Worm (Caenorhabditis elegans) whole organism, young adult: ENCODE measurements around the gene sel-7.
A peak's percentile ranks its signal among the peaks of the same experiment; 100 is the strongest.

ENCODE experiments used
- B0336.3 ChIP-seq: fragments of 200-800 bp; sonication (Bioruptor generic); IDR thresholded peaks from 2 replicates; pipeline ENCODE4 v1.3.6; 2022; ENCODE audit warnings: missing genetic modification characterization, missing compliant biosample characterization
- C06A6.2 ChIP-seq: fragments of 200-800 bp; sonication (Bioruptor generic); conservative IDR thresholded peaks from 2 replicates; pipeline ENCODE4 v1.3.6; 2022; ENCODE audit warnings: missing genetic modification characterization, missing compliant biosample characterization
- F10E7.11 ChIP-seq: sonication (generic microtip); optimal IDR thresholded peaks from 2 replicates; lab custom pipeline; 2017; ENCODE audit warnings: mild to moderate bottlenecking, missing genetic modification characterization, moderate library complexity, missing compliant biosample characterization
- ZK185.1 ChIP-seq: sonication (generic microtip); optimal IDR thresholded peaks from 2 replicates; lab custom pipeline; 2016; ENCODE audit warnings: mild to moderate bottlenecking, missing genetic modification characterization, missing compliant biosample characterization; ENCODE audit not compliant: poor library complexity, severe bottlenecking
- attf-5 ChIP-seq: fragments of 200-800 bp; sonication (Bioruptor generic); optimal IDR thresholded peaks from 2 replicates; lab custom pipeline; 2018; ENCODE audit warnings: mild to moderate bottlenecking, missing genetic modification characterization, missing compliant biosample characterization
- cebp-2 ChIP-seq: fragments of 200-800 bp; sonication (Bioruptor generic); IDR thresholded peaks from 2 replicates; pipeline ENCODE4 v1.3.6; 2022; ENCODE audit warnings: missing genetic modification characterization, missing compliant biosample characterization
- ceh-27 ChIP-seq: fragments of 200-800 bp; sonication (Bioruptor generic); optimal IDR thresholded peaks from 2 replicates; lab custom pipeline; 2018; ENCODE audit warnings: mild to moderate bottlenecking, missing genetic modification characterization, moderate library complexity, missing compliant biosample characterization
- ceh-58 ChIP-seq: fragments of 200-800 bp; sonication (Bioruptor generic); IDR thresholded peaks from 2 replicates; pipeline ENCODE4 v1.3.6; 2022; ENCODE audit warnings: missing genetic modification characterization, missing compliant biosample characterization
- ceh-79 ChIP-seq: sonication (generic microtip); optimal IDR thresholded peaks from 2 replicates; lab custom pipeline; 2017; ENCODE audit warnings: mild to moderate bottlenecking, missing genetic modification characterization, missing compliant biosample characterization
- dpff-1 ChIP-seq: sonication (generic microtip); optimal IDR thresholded peaks from 2 replicates; lab custom pipeline; 2017; ENCODE audit warnings: mild to moderate bottlenecking, missing genetic modification characterization, missing compliant biosample characterization
- efl-1 ChIP-seq: fragments of 150-350 bp; optimal IDR thresholded peaks from 2 replicates; lab custom pipeline; 2014; ENCODE audit warnings: missing biosample characterization, missing genetic modification reagents, missing genetic modification characterization
- egrh-3 ChIP-seq: fragments of 200-800 bp; sonication (Bioruptor generic); IDR thresholded peaks from 2 replicates; pipeline ENCODE4 v1.3.6; 2022; ENCODE audit warnings: missing genetic modification reagents, missing genetic modification characterization, missing compliant biosample characterization
- let-607 ChIP-seq, 2 experiments: fragments of 200-800 bp in 1 of 2; sonication (Bioruptor generic) in 1 of 2; sonication (generic microtip) in 1 of 2; optimal IDR thresholded peaks; 2 replicates each; lab custom pipeline; 2016 to 2018; ENCODE audit warnings: mild to moderate bottlenecking in 2 of 2, missing compliant biosample characterization in 2 of 2, missing genetic modification characterization in 2 of 2, moderate library complexity in 2 of 2, missing genotype in 1 of 2
- madf-3 ChIP-seq: fragments of 200-800 bp; sonication (Bioruptor generic); IDR thresholded peaks from 2 replicates; pipeline ENCODE4 v1.3.6; 2022; ENCODE audit warnings: missing genetic modification reagents, missing genetic modification characterization, missing compliant biosample characterization
- madf-8 ChIP-seq: fragments of 200-800 bp; sonication (Bioruptor generic); conservative IDR thresholded peaks from 2 replicates; pipeline ENCODE4 v1.3.6; 2022; ENCODE audit warnings: missing genetic modification reagents, missing genetic modification characterization, missing compliant biosample characterization
- nfyb-1 ChIP-seq: fragments of 200-800 bp; sonication (Bioruptor generic); IDR thresholded peaks from 2 replicates; pipeline ENCODE4 v1.3.6; 2022; ENCODE audit warnings: missing genetic modification reagents, missing genetic modification characterization, missing compliant biosample characterization
- nhr-27 ChIP-seq: fragments of 200-800 bp; sonication (Bioruptor generic); optimal IDR thresholded peaks from 2 replicates; lab custom pipeline; 2018; ENCODE audit warnings: mild to moderate bottlenecking, missing genetic modification characterization, moderate library complexity, missing compliant biosample characterization
- nhr-90 ChIP-seq: sonication (generic microtip); optimal IDR thresholded peaks from 2 replicates; lab custom pipeline; 2016; ENCODE audit warnings: missing genotype, mild to moderate bottlenecking, missing genetic modification characterization, missing compliant biosample characterization
- rcor-1 ChIP-seq: fragments of 200-800 bp; sonication (Bioruptor generic); IDR thresholded peaks from 2 replicates; pipeline ENCODE4 v1.3.6; 2022; ENCODE audit warnings: missing genetic modification reagents, missing genetic modification characterization, missing compliant biosample characterization
- repo-1 ChIP-seq: sonication (generic microtip); optimal IDR thresholded peaks from 2 replicates; lab custom pipeline; 2017; ENCODE audit warnings: mild to moderate bottlenecking, missing genetic modification characterization, missing compliant biosample characterization
- somi-1 ChIP-seq: fragments of 200-800 bp; sonication (Bioruptor generic); optimal IDR thresholded peaks from 2 replicates; lab custom pipeline; 2018; ENCODE audit warnings: mild to moderate bottlenecking, missing genetic modification characterization, missing compliant biosample characterization
- sptf-2 ChIP-seq: fragments of 200-800 bp; sonication (Bioruptor generic); optimal IDR thresholded peaks from 2 replicates; lab custom pipeline; 2018; ENCODE audit warnings: mild to moderate bottlenecking, missing genetic modification characterization, missing compliant biosample characterization
- unc-130 ChIP-seq: sonication (generic microtip); optimal IDR thresholded peaks from 2 replicates; lab custom pipeline; 2016; ENCODE audit warnings: missing genetic modification reagents, missing genetic modification characterization, missing compliant biosample characterization
- xnd-1 ChIP-seq: sonication (generic microtip); optimal IDR thresholded peaks from 2 replicates; lab custom pipeline; 2016; ENCODE audit warnings: missing genotype, missing genetic modification reagents, missing genetic modification characterization, missing compliant biosample characterization
- zfh-2 ChIP-seq: fragments of 200-800 bp; sonication (Bioruptor generic); conservative IDR thresholded peaks from 2 replicates; pipeline ENCODE4 v1.3.6; 2022; ENCODE audit warnings: missing genetic modification reagents, missing genetic modification characterization, missing compliant biosample characterization
- ztf-22 ChIP-seq: fragments of 200-800 bp; sonication (Bioruptor generic); optimal IDR thresholded peaks from 2 replicates; lab custom pipeline; 2018; ENCODE audit warnings: mild to moderate bottlenecking, missing genetic modification characterization, moderate library complexity, missing compliant biosample characterization
- ztf-25 ChIP-seq: fragments of 200-800 bp; sonication (Bioruptor generic); IDR thresholded peaks from 2 replicates; pipeline ENCODE4 v1.3.6; 2022; ENCODE audit warnings: missing genetic modification reagents, missing genetic modification characterization, missing compliant biosample characterization

sel-7 gene

DNA sequence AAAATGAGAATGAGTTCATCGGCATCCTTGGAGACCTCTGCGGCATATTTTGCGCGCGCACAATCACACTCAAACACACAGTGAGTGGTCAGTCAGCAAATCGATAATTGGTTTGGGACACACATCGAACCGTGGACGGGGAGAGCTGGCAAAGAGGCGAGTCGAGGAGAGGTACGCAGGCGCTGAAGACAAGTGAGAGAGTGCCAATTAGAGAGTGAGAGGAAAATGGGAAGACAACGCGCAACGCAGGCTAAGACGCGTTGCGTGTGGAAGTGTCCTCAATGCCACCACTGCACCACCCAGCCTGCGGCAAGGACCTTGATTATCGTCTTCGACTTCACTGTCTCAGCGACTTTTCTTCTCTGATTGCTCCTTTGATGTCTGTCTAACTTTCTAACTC, 43.1 kb downstream of the sel-7 start (continued):
- TF ChIP-seq ceh-27 (GFP tag; lab: Kevin White, UChicago) = peak; percentile 77
- TF ChIP-seq let-607 (tag; optimal IDR thresholded peaks at IDR 0.05; lab: Kevin White, UChicago) = peak; percentile 9 to 24
- TF ChIP-seq xnd-1 (tag; lab: Kevin White, UChicago) = no peak
- TF ChIP-seq rcor-1 (GFP tag; lab: Robert Waterston, UW) = no peak
- peak; percentile 75 for TF ChIP-seq attf-5 (GFP tag; lab: Kevin White, UChicago)
- TF ChIP-seq unc-130 = no peak
- no peak; the same call in 1 of the 2 replicates for TF ChIP-seq egrh-3
- no peak; the same call in 1 of the 2 replicates for TF ChIP-seq B0336.3 (GFP tag; lab: Robert Waterston, UW)
- peak; percentile 6 for TF ChIP-seq efl-1

DNA sequence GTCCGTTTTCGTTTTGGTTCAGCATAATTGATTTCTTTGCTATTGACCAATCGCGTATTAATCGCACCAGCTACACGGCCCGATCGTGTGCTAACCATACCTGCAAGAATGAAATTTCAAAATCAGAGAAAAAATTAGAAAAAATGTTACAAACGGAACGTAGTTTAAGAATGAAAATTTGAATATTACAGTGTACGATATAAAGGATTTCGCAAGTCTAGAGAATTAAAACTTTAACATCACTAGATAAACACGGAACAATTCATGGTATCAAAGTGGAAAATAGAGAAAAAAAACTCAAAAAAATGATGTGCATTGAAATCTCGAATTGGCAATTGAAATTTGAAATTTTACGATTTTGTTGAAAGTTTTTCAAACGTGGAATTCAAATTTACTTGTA, 43.7 kb downstream of the sel-7 start, which contains the start of gene madd-3:
madd-3 (minus strand) TSS at position 101 of the 400 bp plus-strand sequence.
- TF ChIP-seq ZK185.1 = no peak
- TF ChIP-seq madf-8 (GFP tag; lab: Robert Waterston, UW) = no peak
- no peak for TF ChIP-seq ztf-25 (GFP tag; lab: Robert Waterston, UW)
- no peak for TF ChIP-seq ztf-22 (GFP tag; lab: Kevin White, UChicago)
- TF ChIP-seq dpff-1 = no peak
- no peak for TF ChIP-seq rcor-1 (GFP tag; lab: Robert Waterston, UW)
- TF ChIP-seq nhr-90 (tag; lab: Kevin White, UChicago) = no peak
- no peak for TF ChIP-seq C06A6.2
- no peak for TF ChIP-seq ceh-58

DNA sequence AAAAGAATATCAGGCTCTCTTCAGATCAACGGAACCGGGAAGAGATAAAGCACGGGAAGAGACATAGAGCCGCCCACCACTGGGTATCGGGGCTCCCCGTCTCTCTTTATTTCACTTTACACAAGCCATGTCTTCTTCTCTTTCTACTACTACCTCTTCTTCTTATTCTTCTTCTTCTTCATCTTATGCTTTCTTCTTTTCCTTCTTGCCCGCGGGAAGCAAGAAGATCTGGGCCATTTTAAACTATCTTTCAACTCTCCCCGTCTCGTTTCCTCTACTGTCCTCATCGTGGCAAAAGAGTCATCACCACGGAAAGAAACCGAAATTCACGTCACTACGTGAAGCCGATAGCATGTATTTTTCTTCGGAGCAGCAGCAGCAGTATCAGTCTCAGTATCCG, 47.6 kb downstream of the sel-7 start:
- TF ChIP-seq F10E7.11 (tag; lab: Kevin White, UChicago) (no peak), ceh-79 (tag; lab: Kevin White, UChicago) (no peak), sptf-2 (no peak), somi-1 (GFP tag; lab: Kevin White, UChicago) (peak; percentile 24)

DNA sequence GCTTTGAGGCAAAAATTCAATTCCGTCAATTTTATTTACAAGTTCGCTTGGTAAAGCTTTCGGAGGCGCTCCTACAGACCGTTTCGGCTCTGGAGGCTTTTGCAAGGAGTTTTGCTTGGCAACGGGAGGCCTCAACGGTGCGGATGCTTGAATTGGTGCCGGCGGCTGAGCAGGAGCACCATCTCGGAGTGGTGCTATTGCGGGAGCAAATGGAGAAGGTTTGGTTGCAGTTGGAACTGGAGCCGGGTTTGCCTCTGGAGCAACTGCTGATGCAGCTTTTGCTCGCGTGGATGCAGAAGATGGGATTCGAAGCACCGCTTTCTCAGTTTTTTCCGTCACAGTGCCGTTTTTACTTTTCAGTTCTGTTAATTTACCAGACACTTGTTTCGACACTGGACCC, 50.3 kb downstream of the sel-7 start:
- TF ChIP-seq nhr-27 (tag; lab: Kevin White, UChicago) (peak; percentile 16), egrh-3 (peak; percentile 47; the same call in 1 of the 2 replicates), nfyb-1 (GFP tag; lab: Robert Waterston, UW) (no peak), zfh-2 (GFP tag; lab: Robert Waterston, UW) (peak; percentile 69)

DNA sequence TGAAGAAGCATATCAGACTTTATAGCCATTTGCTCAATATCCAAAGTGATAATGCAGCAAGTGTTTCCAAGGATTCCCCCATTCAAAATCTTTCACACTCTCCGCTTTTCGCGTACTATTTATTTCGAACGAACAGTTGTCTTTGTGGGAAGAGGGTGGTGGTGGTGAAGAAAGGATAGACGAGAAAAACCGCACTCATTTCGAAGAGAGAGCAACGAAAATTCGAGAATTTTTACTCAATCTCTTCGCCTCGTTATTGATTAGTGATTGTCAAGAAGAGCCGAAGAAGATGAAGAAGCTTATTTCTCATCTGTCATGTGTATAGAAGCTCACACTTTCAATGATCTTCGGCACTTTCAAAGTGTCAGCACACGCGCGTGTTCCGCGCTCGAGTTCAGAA, 52.4 kb downstream of the sel-7 start:
- TF ChIP-seq let-607 (tag; optimal IDR thresholded peaks at IDR 0.05; lab: Kevin White, UChicago) (no peak), cebp-2 (GFP tag; lab: Robert Waterston, UW) (no peak), somi-1 (GFP tag; lab: Kevin White, UChicago) (no peak), repo-1 (tag; lab: Kevin White, UChicago) (no peak), madf-3 (no peak)
- TF ChIP-seq, all 124 proteins: peak for 0
